Fruit fly (Drosophila melanogaster): ENCODE measurements around the gene CG15760.
A peak's percentile ranks its signal among the peaks of the same experiment; 100 is the strongest.

The CG15760 gene

DNA sequence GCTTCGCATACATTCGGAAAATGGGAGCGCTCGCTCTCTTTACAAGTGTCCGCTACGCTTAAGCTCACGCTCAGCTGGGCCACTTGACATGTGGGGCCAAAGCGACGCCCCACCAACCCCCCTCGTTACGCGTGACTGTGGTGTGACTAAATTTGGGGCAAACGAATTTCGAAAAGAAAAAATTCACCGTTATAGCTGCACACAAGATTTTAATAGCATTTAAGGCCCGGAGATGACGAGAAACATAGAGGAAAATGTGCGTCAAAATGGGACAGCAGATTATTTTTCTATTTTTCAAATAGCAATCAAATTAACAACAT is 28.8 kb upstream of the CG15760 start:
- TF ChIP-seq OdsH (GFP tag; optimal IDR thresholded peaks at IDR 0.05) (no peak), br (GFP tag; optimal IDR thresholded peaks at IDR 0.05) (no peak), Rel (GFP tag; optimal IDR thresholded peaks at IDR 0.05) (no peak), Rel (tag; optimal IDR thresholded peaks at IDR 0.05) (no peak), CrebA (GFP tag; optimal IDR thresholded peaks at IDR 0.05; ENCODE audit: borderline replicate concordance) (no peak), Hnf4 (GFP tag; optimal IDR thresholded peaks at IDR 0.05) (no peak), Dif (GFP tag; optimal IDR thresholded peaks at IDR 0.05; ENCODE audit: partially characterized antibody) (peak; percentile 42), Myc (optimal IDR thresholded peaks at IDR 0.05) (no peak), CG9705 (GFP tag; optimal IDR thresholded peaks at IDR 0.05) (no peak), dl (GFP tag; optimal IDR thresholded peaks at IDR 0.05; ENCODE audit: insufficient read depth in 1 of 2, partially characterized antibody in 2 of 2) (peak in 1 of 2 experiments; percentile 13), psq (GFP tag; optimal IDR thresholded peaks at IDR 0.05) (no peak)

dm6 chrX:13641115-13641890 is 28.2 kb upstream of the CG15760 start:
- TF ChIP-seq pan (optimal IDR thresholded peaks at IDR 0.05) = no peak
- TF ChIP-seq Hr78 (GFP tag; optimal IDR thresholded peaks at IDR 0.05) = no peak
- peak; percentile 12 for TF ChIP-seq brk (GFP tag; optimal IDR thresholded peaks at IDR 0.05)
- peak in 1 of 2 experiments; percentile 83 for TF ChIP-seq foxo (GFP tag; optimal IDR thresholded peaks at IDR 0.05)
- no peak for TF ChIP-seq Dif (GFP tag; optimal IDR thresholded peaks at IDR 0.05; ENCODE audit: partially characterized antibody)
- no peak for TF ChIP-seq CrebA (GFP tag; optimal IDR thresholded peaks at IDR 0.05; ENCODE audit: borderline replicate concordance)
- peak; percentile 78 for TF ChIP-seq h (GFP tag; optimal IDR thresholded peaks at IDR 0.05)
- no peak for TF ChIP-seq Mio (GFP tag; optimal IDR thresholded peaks at IDR 0.05)
- TF ChIP-seq HLH106 (tag; optimal IDR thresholded peaks at IDR 0.05) = peak; percentile 48
- TF ChIP-seq sv (GFP tag; optimal IDR thresholded peaks at IDR 0.05) = peak; percentile 92
- peak; percentile 34 for TF ChIP-seq woc (GFP tag; optimal IDR thresholded peaks at IDR 0.05)
- TF ChIP-seq CG32264 (GFP tag; optimal IDR thresholded peaks at IDR 0.05) = no peak
- peak; percentile 84 for TF ChIP-seq ey (GFP tag; optimal IDR thresholded peaks at IDR 0.05)
- TF ChIP-seq psq (GFP tag; optimal IDR thresholded peaks at IDR 0.05) = peak; percentile 37
- no peak for TF ChIP-seq jim (GFP tag; optimal IDR thresholded peaks at IDR 0.05)
- no peak for TF ChIP-seq N (GFP tag; optimal IDR thresholded peaks at IDR 0.05)
- peak; percentile 65 for TF ChIP-seq tai (GFP tag; optimal IDR thresholded peaks at IDR 0.05)
- TF ChIP-seq Dfd (GFP tag; optimal IDR thresholded peaks at IDR 0.05) = no peak
- TF ChIP-seq lola (GFP tag; optimal IDR thresholded peaks at IDR 0.05) = no peak
- peak; percentile 57 for TF ChIP-seq Hr83 (GFP tag; optimal IDR thresholded peaks at IDR 0.05; ENCODE audit: poor library complexity, severe bottlenecking)
- peak; percentile 75 for TF ChIP-seq OdsH (GFP tag; optimal IDR thresholded peaks at IDR 0.05)
- TF ChIP-seq dl (GFP tag; optimal IDR thresholded peaks at IDR 0.05; ENCODE audit: insufficient read depth in 1 of 2, partially characterized antibody in 2 of 2) = no peak
- TF ChIP-seq Rel (GFP tag; optimal IDR thresholded peaks at IDR 0.05) = no peak
- TF ChIP-seq Rel (tag; optimal IDR thresholded peaks at IDR 0.05) = no peak
- TF ChIP-seq sage (GFP tag; optimal IDR thresholded peaks at IDR 0.05) = peak; percentile 26
- peak; percentile 42 for TF ChIP-seq Sp1 (GFP tag; optimal IDR thresholded peaks at IDR 0.05)
- TF ChIP-seq Jra (GFP tag; optimal IDR thresholded peaks at IDR 0.05) = peak; percentile 59
- peak; percentile 78 for TF ChIP-seq fru (GFP tag; optimal IDR thresholded peaks at IDR 0.05)
- TF ChIP-seq Abd-B (GFP tag; optimal IDR thresholded peaks at IDR 0.05) = no peak
- no peak for TF ChIP-seq CG9705 (GFP tag; optimal IDR thresholded peaks at IDR 0.05)
- TF ChIP-seq GATAd (GFP tag; optimal IDR thresholded peaks at IDR 0.05) = no peak
- TF ChIP-seq dmrt93B (GFP tag; optimal IDR thresholded peaks at IDR 0.05) = peak; percentile 46
- no peak for TF ChIP-seq Myc (optimal IDR thresholded peaks at IDR 0.05)
- TF ChIP-seq usp (GFP tag; optimal IDR thresholded peaks at IDR 0.05) = no peak
- peak; percentile 81 for TF ChIP-seq Hnf4 (GFP tag; optimal IDR thresholded peaks at IDR 0.05)
- peak; percentile 87 for TF ChIP-seq rgr (GFP tag; optimal IDR thresholded peaks at IDR 0.05)
- no peak for TF ChIP-seq Vsx2 (GFP tag; optimal IDR thresholded peaks at IDR 0.05; ENCODE audit: partially characterized antibody)
- TF ChIP-seq dsf (GFP tag; optimal IDR thresholded peaks at IDR 0.05; ENCODE audit: borderline replicate concordance) = no peak
- TF ChIP-seq br (GFP tag; optimal IDR thresholded peaks at IDR 0.05) = peak; percentile 69
